Worm (Caenorhabditis elegans) whole organism, L3 larva: ENCODE data around the gene str-131.

ENCODE experiments used
- R02D3.7 ChIP-seq: fragments of 150-350 bp; optimal IDR thresholded peaks from 2 replicates; lab custom pipeline; 2014; ENCODE audit warnings: missing biosample characterization, missing genetic modification characterization
- ZK546.5 ChIP-seq: sonication (generic microtip); optimal IDR thresholded peaks from 2 replicates; lab custom pipeline; 2017; ENCODE audit warnings: missing biosample characterization, missing genetic modification characterization
- ama-1 ChIP-seq: fragments of 150-350 bp; optimal IDR thresholded peaks from 2 replicates; lab custom pipeline; 2018
- ceh-16 ChIP-seq: sonication (generic microtip); optimal IDR thresholded peaks from 2 replicates; lab custom pipeline; 2017; ENCODE audit warnings: missing biosample characterization, missing genetic modification characterization
- daf-12 ChIP-seq: fragments of 150-350 bp; optimal IDR thresholded peaks from 2 replicates; lab custom pipeline; 2014; ENCODE audit warnings: missing biosample characterization, missing genetic modification reagents, missing genetic modification characterization
- egl-27 ChIP-seq: sonication (generic microtip); optimal IDR thresholded peaks from 4 replicates; lab custom pipeline; 2017; ENCODE audit warnings: missing biosample characterization, missing genetic modification reagents, missing genetic modification characterization
- egl-5 ChIP-seq: fragments of 150-350 bp; optimal IDR thresholded peaks from 2 replicates; lab custom pipeline; 2017; ENCODE audit warnings: missing biosample characterization, missing genetic modification reagents, missing genetic modification characterization, inconsistent platforms
- elt-1 ChIP-seq: fragments of 150-350 bp; optimal IDR thresholded peaks from 2 replicates; lab custom pipeline; 2014; ENCODE audit warnings: missing biosample characterization, missing genetic modification characterization
- elt-2 ChIP-seq: sonication (generic microtip); optimal IDR thresholded peaks from 2 replicates; lab custom pipeline; 2016; ENCODE audit warnings: missing genetic modification reagents, mild to moderate bottlenecking, missing genetic modification characterization, missing compliant biosample characterization
- elt-3 ChIP-seq, 3 experiments: fragments of 150-350 bp in 1 of 3; sonication (generic microtip) in 2 of 3; optimal IDR thresholded peaks; 2 replicates in 2 of 3; 4 replicates in 1 of 3; lab custom pipeline; 2014 to 2017; ENCODE audit warnings: missing biosample characterization in 3 of 3, missing genetic modification characterization in 3 of 3
- eor-1 ChIP-seq, 2 experiments: fragments of 150-350 bp; optimal IDR thresholded peaks; 2 replicates each; lab custom pipeline; 2014 to 2018; ENCODE audit warnings: missing biosample characterization in 2 of 2, missing genetic modification characterization in 2 of 2
- fkh-10 ChIP-seq: sonication (generic microtip); optimal IDR thresholded peaks from 2 replicates; lab custom pipeline; 2017; ENCODE audit warnings: missing biosample characterization, missing genetic modification reagents, missing genetic modification characterization
- fkh-2 ChIP-seq: fragments of 150-350 bp; optimal IDR thresholded peaks from 2 replicates; lab custom pipeline; 2014; ENCODE audit warnings: missing biosample characterization, missing genetic modification reagents, missing genetic modification characterization
- fos-1 ChIP-seq: fragments of 150-350 bp; optimal IDR thresholded peaks from 2 replicates; lab custom pipeline; 2014; ENCODE audit warnings: missing biosample characterization, missing genetic modification characterization
- jun-1 ChIP-seq: fragments of 150-350 bp; optimal IDR thresholded peaks from 2 replicates; lab custom pipeline; 2014; ENCODE audit warnings: missing biosample characterization, missing genetic modification reagents, missing genetic modification characterization
- lin-15B ChIP-seq: fragments of 150-350 bp; optimal IDR thresholded peaks from 2 replicates; lab custom pipeline; 2014; ENCODE audit warnings: missing biosample characterization, missing genetic modification characterization
- lsy-12 ChIP-seq: sonication (generic microtip); optimal IDR thresholded peaks from 2 replicates; lab custom pipeline; 2016; ENCODE audit warnings: mild to moderate bottlenecking, missing genetic modification characterization, missing compliant biosample characterization
- mdl-1 ChIP-seq: fragments of 150-350 bp; optimal IDR thresholded peaks from 2 replicates; lab custom pipeline; 2014; ENCODE audit warnings: missing biosample characterization, missing genetic modification characterization
- nhr-12 ChIP-seq: fragments of 150-350 bp; optimal IDR thresholded peaks from 2 replicates; lab custom pipeline; 2014; ENCODE audit warnings: missing biosample characterization, missing genetic modification characterization
- nhr-23 ChIP-seq: fragments of 150-350 bp; optimal IDR thresholded peaks from 2 replicates; lab custom pipeline; 2014; ENCODE audit warnings: missing biosample characterization, missing genetic modification reagents, missing genetic modification characterization
- nhr-25 ChIP-seq: sonication (generic microtip); optimal IDR thresholded peaks from 2 replicates; lab custom pipeline; 2017; ENCODE audit warnings: missing biosample characterization, missing genetic modification characterization
- nhr-28 ChIP-seq: fragments of 150-350 bp; optimal IDR thresholded peaks from 2 replicates; lab custom pipeline; 2014; ENCODE audit warnings: missing biosample characterization, missing genetic modification characterization
- nhr-43 ChIP-seq: sonication (generic microtip); optimal IDR thresholded peaks from 2 replicates; lab custom pipeline; 2016; ENCODE audit warnings: mild to moderate bottlenecking, missing genetic modification characterization, missing compliant biosample characterization; ENCODE audit not compliant: poor library complexity, severe bottlenecking
- nhr-67 ChIP-seq: fragments of 150-350 bp; optimal IDR thresholded peaks from 2 replicates; lab custom pipeline; 2014; ENCODE audit warnings: missing biosample characterization, missing genetic modification characterization
- pqm-1 ChIP-seq: fragments of 150-350 bp; optimal IDR thresholded peaks from 2 replicates; lab custom pipeline; 2017; ENCODE audit warnings: missing biosample characterization, missing genetic modification characterization, inconsistent platforms
- sea-2 ChIP-seq: fragments of 150-350 bp; sonication (generic microtip); optimal IDR thresholded peaks from 4 replicates; lab custom pipeline; 2014; ENCODE audit warnings: missing biosample characterization, missing genetic modification reagents, missing genetic modification characterization
- skn-1 ChIP-seq: fragments of 150-350 bp; optimal IDR thresholded peaks from 2 replicates; lab custom pipeline; 2014; ENCODE audit warnings: missing biosample characterization, missing genetic modification characterization
- snpc-4 ChIP-seq: fragments of 150-350 bp; optimal IDR thresholded peaks from 2 replicates; lab custom pipeline; 2014; ENCODE audit warnings: missing biosample characterization, missing genetic modification characterization
- tbx-2 ChIP-seq: sonication (generic microtip); optimal IDR thresholded peaks from 2 replicates; lab custom pipeline; 2016; ENCODE audit warnings: mild to moderate bottlenecking, missing genetic modification characterization, missing compliant biosample characterization
- unc-39 ChIP-seq: sonication (generic microtip); optimal IDR thresholded peaks from 4 replicates; lab custom pipeline; 2017; ENCODE audit warnings: missing biosample characterization, missing genetic modification characterization
- ztf-11 ChIP-seq: fragments of 150-350 bp; optimal IDR thresholded peaks from 2 replicates; lab custom pipeline; 2014; ENCODE audit warnings: missing biosample characterization, missing genetic modification characterization
- ztf-4 ChIP-seq: fragments of 150-350 bp; optimal IDR thresholded peaks from 2 replicates; lab custom pipeline; 2014; ENCODE audit warnings: missing biosample characterization, missing genetic modification characterization

str-131 gene

DNA sequence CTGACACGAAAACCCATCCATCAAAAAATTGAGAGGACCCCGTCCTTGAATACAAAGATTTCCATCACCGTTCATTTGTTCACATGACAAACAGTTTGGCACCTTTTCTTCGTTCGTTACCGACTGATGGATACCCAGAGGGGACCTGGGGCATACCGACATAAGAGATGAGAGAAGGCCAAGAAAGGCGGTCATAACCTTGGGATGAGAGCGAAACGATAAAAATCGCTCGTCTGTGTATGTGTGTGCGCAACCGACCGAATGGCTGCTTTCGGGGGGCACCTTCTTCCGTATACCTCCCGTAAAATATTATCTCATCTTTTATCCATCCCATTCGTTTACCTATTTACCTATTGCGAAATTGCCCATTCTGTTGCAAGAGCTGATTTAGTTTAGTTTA is 36.5 kb downstream of the str-131 start:
- TF ChIP-seq jun-1: no peak
- TF ChIP-seq elt-1 (tag; lab: Kevin White, UChicago): peak; percentile 35
- TF ChIP-seq nhr-25: peak; percentile 66
- TF ChIP-seq nhr-23 (tag; lab: Kevin White, UChicago): peak; percentile 45

DNA sequence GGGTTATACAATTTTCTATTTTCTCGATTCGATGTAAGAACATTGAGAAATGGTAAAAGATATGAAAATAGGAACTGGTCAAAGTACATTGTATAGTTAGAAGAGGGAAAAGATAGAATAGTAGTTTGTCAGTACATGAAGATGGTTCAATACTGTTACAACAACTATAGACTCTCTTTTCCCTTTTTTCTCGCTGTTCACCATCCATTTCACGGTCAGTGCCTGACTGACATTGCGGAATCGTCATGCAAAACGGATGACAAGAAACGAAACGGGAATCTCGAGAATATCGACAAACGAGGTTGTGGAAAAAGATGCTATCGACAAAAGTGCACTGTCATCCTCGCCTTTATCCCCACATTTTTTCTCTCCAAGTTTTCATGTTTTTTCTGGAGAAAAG is 37.8 kb downstream of the str-131 start:
- TF ChIP-seq daf-12 (tag; lab: Kevin White, UChicago) (no peak), fos-1 (tag; lab: Kevin White, UChicago) (no peak), nhr-12 (tag; lab: Kevin White, UChicago) (no peak), skn-1 (tag; lab: Kevin White, UChicago) (no peak), nhr-23 (tag; lab: Kevin White, UChicago) (peak; percentile 48), snpc-4 (tag; lab: Kevin White, UChicago) (no peak), elt-3 (tag; optimal IDR thresholded peaks at IDR 0.05; lab: Kevin White, UChicago) (no peak), nhr-25 (peak; percentile 64)

DNA sequence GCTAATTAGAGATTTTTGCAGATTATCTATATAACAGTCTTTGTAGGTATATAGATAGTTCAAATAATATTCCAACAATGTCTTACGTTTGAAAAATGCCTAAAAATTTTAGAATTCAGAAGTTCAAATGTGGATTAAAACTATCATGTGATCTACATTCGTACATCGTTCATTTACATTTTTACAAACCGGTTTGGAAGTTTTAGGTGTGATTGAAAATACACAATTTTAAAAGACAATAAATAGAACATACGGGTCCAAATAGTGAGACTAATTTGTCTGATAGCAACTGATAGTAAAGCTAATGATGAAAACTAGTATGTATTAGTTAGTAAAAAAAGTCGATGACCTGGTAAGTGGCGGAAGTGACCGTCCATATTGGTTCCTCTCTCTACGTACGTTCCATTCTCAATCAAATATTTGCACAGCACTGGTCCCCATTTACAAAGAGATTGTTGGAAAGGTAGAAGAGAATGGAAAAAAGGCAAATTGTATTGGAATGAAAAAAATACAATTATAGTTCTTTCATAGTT is 40.1 kb downstream of the str-131 start:
- TF ChIP-seq skn-1 (tag; lab: Kevin White, UChicago): no peak
- no peak for TF ChIP-seq fkh-2 (tag; lab: Kevin White, UChicago)
- no peak for TF ChIP-seq ceh-16 (tag; lab: Kevin White, UChicago)
- no peak for TF ChIP-seq lin-15B
- TF ChIP-seq nhr-28: no peak
- TF ChIP-seq snpc-4 (tag; lab: Kevin White, UChicago): no peak
- TF ChIP-seq egl-5 (tag; lab: Kevin White, UChicago): no peak
- TF ChIP-seq elt-3 (tag; optimal IDR thresholded peaks at IDR 0.05; lab: Kevin White, UChicago): no peak
- no peak for TF ChIP-seq ama-1 (lab: Kevin White, UChicago)
- TF ChIP-seq ztf-4 (tag; lab: Kevin White, UChicago): no peak
- no peak for TF ChIP-seq fkh-10
- no peak for TF ChIP-seq ZK546.5 (tag; lab: Kevin White, UChicago)
- TF ChIP-seq pqm-1 (tag; lab: Kevin White, UChicago): no peak
- TF ChIP-seq mdl-1 (tag; lab: Kevin White, UChicago): no peak
- no peak for TF ChIP-seq sea-2
- TF ChIP-seq nhr-67 (tag; lab: Kevin White, UChicago): no peak

DNA sequence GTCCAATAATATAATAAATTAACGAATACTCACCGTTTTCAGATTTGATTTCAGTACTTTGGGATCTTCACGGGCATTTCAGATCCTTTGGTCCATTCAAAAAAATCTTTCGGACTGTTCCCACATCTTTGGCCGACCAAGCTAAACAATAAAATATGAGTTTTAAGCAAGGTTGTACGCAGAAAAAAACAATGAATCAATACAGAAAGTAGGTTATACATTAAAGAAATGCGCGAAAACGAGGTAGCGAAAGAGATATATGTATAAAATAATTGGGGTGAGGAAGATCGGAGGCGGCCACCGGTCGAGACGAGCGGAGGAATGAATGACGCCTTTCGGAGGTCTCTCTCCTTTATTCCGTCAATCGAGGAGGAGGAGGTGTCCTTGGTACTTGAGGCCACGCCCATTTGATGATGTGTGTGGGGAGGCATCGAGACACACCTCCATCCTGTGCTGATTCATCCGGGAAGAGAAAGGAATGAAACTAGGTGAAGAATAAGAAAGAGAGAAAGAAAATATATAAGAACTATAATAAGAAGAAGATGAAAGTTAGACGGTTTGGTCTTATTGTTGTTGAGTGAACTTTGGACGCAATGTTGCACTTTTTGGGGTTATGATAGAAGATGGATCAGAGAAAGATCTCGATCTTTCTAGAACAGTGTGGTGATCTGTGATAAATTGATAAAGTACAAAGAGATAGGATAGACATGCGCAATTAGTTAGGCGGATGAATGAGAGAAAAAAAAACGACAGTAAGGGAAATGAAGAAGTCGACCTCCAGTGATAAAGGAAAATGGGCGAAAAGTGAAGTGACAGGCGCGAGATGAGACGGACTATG is 41.0 kb downstream of the str-131 start:
- TF ChIP-seq egl-27 (tag; lab: Kevin White, UChicago) (no peak), fkh-10 (no peak), fos-1 (tag; lab: Kevin White, UChicago) (peak; percentile 63), nhr-25 (peak; percentile 64), elt-3 (tag; optimal IDR thresholded peaks at IDR 0.05; lab: Kevin White, UChicago) (peak in 1 of 3 experiments; percentile 13), ama-1 (lab: Kevin White, UChicago) (peak; percentile 84), nhr-23 (tag; lab: Kevin White, UChicago) (peak; percentile 95), eor-1 (tag; optimal IDR thresholded peaks at IDR 0.05; lab: Kevin White, UChicago) (no peak), ztf-11 (tag; lab: Kevin White, UChicago) (no peak), elt-1 (tag; lab: Kevin White, UChicago) (no peak), unc-39 (tag; lab: Kevin White, UChicago) (no peak), lsy-12 (tag; lab: Kevin White, UChicago) (peak; percentile 25), R02D3.7 (tag; lab: Kevin White, UChicago) (no peak), tbx-2 (tag; lab: Kevin White, UChicago) (peak; percentile 4), nhr-43 (tag; lab: Kevin White, UChicago) (peak; percentile 94), ZK546.5 (tag; lab: Kevin White, UChicago) (no peak)
- TF ChIP-seq, all 47 proteins: peak for 8

DNA sequence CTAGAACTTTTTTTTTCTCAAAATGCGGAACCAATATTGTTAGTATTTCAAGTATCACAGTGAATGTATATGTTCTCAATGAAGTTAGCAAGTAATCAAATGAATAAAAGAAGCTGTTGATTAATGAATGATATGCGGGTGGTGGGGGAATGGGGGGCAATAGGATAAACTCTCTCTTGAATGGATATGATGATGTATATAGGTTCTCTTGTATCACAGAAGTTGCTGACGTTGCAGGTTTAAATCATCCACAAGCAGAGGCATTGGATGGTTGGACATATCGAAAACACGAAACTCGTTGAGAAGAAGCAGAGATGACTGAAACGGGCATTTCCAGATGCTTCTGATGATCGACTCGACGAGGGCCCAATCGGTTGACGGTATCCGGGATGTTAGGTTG is 41.9 kb downstream of the str-131 start:
- TF ChIP-seq ama-1 (lab: Kevin White, UChicago): peak; percentile 86
- TF ChIP-seq elt-2 (tag; lab: Kevin White, UChicago): no peak
- TF ChIP-seq nhr-25: peak; percentile 40
